Worm (Caenorhabditis elegans): ENCODE results near the gene cutl-27.

cutl-27 gene

DNA sequence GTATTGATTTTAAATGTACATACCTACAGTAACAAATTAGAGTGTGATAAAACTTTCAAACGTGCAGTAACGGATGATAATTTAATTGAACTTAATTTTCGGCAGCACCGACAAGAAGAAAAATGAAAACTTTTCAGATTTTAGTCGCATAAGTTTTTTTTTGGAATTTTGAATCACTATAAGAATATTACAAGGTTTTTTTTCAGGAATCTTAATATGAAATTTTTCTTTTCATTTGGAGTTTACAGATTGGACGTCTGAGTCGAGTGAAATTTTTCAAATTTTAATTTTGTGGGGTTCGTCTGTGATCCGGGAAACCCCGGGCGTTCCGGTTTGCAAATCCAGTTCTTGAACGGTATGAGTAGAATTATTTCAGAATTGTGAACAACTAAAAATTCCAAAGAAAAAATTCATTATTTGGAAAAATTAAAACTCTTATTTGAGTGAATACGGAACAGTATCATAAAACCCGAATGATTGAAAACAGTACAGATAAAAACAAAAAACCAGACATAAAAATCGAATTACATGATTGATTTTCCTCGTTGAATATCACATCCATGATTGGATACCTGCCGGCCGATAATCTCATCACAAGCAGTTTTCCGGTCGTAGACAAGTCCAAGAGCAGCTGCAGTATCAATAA, 35.1 kb downstream of the cutl-27 start (continued):
- TF ChIP-seq mep-1 (tag; optimal IDR thresholded peaks at IDR 0.05) (peak; percentile 42), nhr-25 (tag; optimal IDR thresholded peaks at IDR 0.05; ENCODE audit: borderline replicate concordance, insufficient read depth) (no peak), daf-16 (GFP tag; optimal IDR thresholded peaks at IDR 0.05) (no peak), daf-16 (tag; optimal IDR thresholded peaks at IDR 0.05) (peak; percentile 42), nhr-11 (tag; optimal IDR thresholded peaks at IDR 0.05) (no peak), fkh-10 (GFP tag; optimal IDR thresholded peaks at IDR 0.05) (no peak), ceh-82 (tag; optimal IDR thresholded peaks at IDR 0.05) (no peak), tag-97 (GFP tag; IDR thresholded peaks at IDR 0.05) (no peak), nhr-111 (GFP tag; optimal IDR thresholded peaks at IDR 0.05) (no peak), mxl-2 (GFP tag; conservative IDR thresholded peaks at IDR 0.05) (no peak), mes-2 (tag; optimal IDR thresholded peaks at IDR 0.05; ENCODE audit: poor library complexity, severe bottlenecking) (no peak), sdz-12 (GFP tag; optimal IDR thresholded peaks at IDR 0.05) (no peak), Y75B8A.6 (GFP tag; IDR thresholded peaks at IDR 0.05) (peak; percentile 86; the same call in 1 of the 2 replicates), snpc-1.2 (GFP tag; IDR thresholded peaks at IDR 0.05) (0 out of 2 replicates have a peak, but pooled peaks have one; percentile 17), zip-11 (GFP tag; IDR thresholded peaks at IDR 0.05) (no peak), spr-1 (tag; optimal IDR thresholded peaks at IDR 0.05) (no peak), tra-1 (GFP tag; IDR thresholded peaks at IDR 0.05) (no peak), snpc-4 (tag; optimal IDR thresholded peaks at IDR 0.05) (no peak), unc-130 (GFP tag; optimal IDR thresholded peaks at IDR 0.05) (no peak), saeg-2 (GFP tag; IDR thresholded peaks at IDR 0.05) (no peak), egl-27 (tag; optimal IDR thresholded peaks at IDR 0.05) (no peak), ztf-11 (tag; optimal IDR thresholded peaks at IDR 0.05) (no peak), pqm-1 (tag; optimal IDR thresholded peaks at IDR 0.05) (no peak), R02D3.7 (tag; optimal IDR thresholded peaks at IDR 0.05) (no peak), madf-9 (GFP tag; conservative IDR thresholded peaks at IDR 0.05) (no peak), gei-8 (GFP tag; optimal IDR thresholded peaks at IDR 0.05) (no peak), madf-5 (GFP tag; IDR thresholded peaks at IDR 0.05) (0 out of 4 replicates have a peak, but pooled peaks of 1 of the 2 experiments have one; percentile 19), vab-7 (GFP tag; IDR thresholded peaks at IDR 0.05) (no peak), aly-2 (tag; optimal IDR thresholded peaks at IDR 0.05) (no peak), ceh-20 (GFP tag; IDR thresholded peaks at IDR 0.05) (no peak; the same call in 1 of the 2 replicates), rbr-2 (tag; optimal IDR thresholded peaks at IDR 0.05) (no peak), nhr-28 (tag; optimal IDR thresholded peaks at IDR 0.05) (no peak), nhr-10 (tag; optimal IDR thresholded peaks at IDR 0.05) (peak; percentile 20), F10B5.3 (tag; optimal IDR thresholded peaks at IDR 0.05) (no peak), ZK546.5 (tag; optimal IDR thresholded peaks at IDR 0.05) (no peak), arid-1 (GFP tag; conservative IDR thresholded peaks at IDR 0.05) (0 out of 2 replicates have a peak, but pooled peaks have one; percentile 25), lim-7 (GFP tag; IDR thresholded peaks at IDR 0.05) (no peak), fos-1 (tag; optimal IDR thresholded peaks at IDR 0.05) (no peak), D1046.2 (GFP tag; IDR thresholded peaks at IDR 0.05) (no peak), zip-2 (tag; optimal IDR thresholded peaks at IDR 0.05) (no peak), jun-1 (tag; optimal IDR thresholded peaks at IDR 0.05) (no peak)

- peak; percentile 9 for TF ChIP-seq mes-2 (tag; optimal IDR thresholded peaks at IDR 0.05; ENCODE audit: poor library complexity, severe bottlenecking)
- TF ChIP-seq D1046.2 (GFP tag; IDR thresholded peaks at IDR 0.05): no peak
- TF ChIP-seq spr-1 (tag; optimal IDR thresholded peaks at IDR 0.05): no peak
- TF ChIP-seq aha-1 (tag): peak; percentile 76
- TF ChIP-seq nhr-102 (tag; optimal IDR thresholded peaks at IDR 0.05): no peak
- no peak for TF ChIP-seq F10B5.3 (tag; optimal IDR thresholded peaks at IDR 0.05)
- TF ChIP-seq lsy-2 (tag; optimal IDR thresholded peaks at IDR 0.05): no peak
- TF ChIP-seq tra-1 (GFP tag; IDR thresholded peaks at IDR 0.05): 0 out of 2 replicates have a peak, but pooled peaks have one; percentile 38
- no peak for TF ChIP-seq dpl-1 (GFP tag; optimal IDR thresholded peaks at IDR 0.05)
- TF ChIP-seq zfp-3 (GFP tag; conservative IDR thresholded peaks at IDR 0.05): peak; percentile 85
Observed at ce11 chrIV:11914260-11914836, 36.0 kb downstream of the cutl-27 start.
